Fruit fly (Drosophila melanogaster) S2 (cell line): ENCODE measurements around the gene Ir7e.

Source experiments
- CG8478 ChIP-seq: fragments of >200 bp; optimal IDR thresholded peaks from 2 replicates; lab custom pipeline; 2018
- CTCF ChIP-seq, 2 experiments: fragments of >200 bp; optimal IDR thresholded peaks; 2 replicates each; lab custom pipeline; 2018

Ir7e gene

DNA sequence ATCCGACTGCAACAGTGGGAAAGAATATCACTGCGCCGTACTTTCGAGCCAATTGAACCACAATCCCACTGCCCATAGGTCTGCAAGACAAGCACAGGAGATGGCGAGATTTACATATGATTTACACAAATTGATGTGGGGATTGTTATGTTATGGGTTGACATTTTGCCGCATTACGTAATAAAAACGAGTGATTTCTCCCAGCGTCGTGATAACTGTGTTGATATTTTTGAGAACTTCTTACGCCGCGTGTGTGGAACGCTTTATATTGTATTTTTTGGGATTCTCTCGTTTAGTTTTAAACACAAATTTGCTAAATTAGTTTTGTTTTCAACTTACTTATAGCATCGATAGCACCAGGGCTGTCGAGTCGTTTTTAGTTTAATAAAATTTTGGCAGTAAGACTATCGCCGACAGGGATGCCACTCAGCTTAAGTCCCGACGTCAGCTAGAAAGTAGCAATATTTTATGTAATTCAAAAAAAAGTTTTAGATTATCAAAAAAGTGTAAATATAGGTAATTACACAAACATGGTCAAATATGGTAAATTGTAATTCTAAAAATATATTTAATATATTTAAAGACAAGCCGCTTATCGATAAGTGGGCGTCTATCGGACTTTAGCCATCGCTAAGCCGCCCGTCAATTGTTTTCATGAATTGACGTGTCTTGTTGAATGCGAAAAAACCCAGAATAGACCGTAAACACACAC is 12.1 kb upstream of the Ir7e start, which contains the start of the genes CG45089, ND-MNLL and p115:
Gene CG45089 (minus strand): TSS at position 388 of the 712 bp plus-strand sequence.
Gene ND-MNLL (minus strand): TSS at position 388 of the 712 bp plus-strand sequence.
Gene p115 (plus strand): TSS at position 621 of the 712 bp plus-strand sequence.
- TF ChIP-seq CTCF (optimal IDR thresholded peaks at IDR 0.05; lab: Kevin White, UChicago) = no peak
- TF ChIP-seq CG8478 = no peak

DNA sequence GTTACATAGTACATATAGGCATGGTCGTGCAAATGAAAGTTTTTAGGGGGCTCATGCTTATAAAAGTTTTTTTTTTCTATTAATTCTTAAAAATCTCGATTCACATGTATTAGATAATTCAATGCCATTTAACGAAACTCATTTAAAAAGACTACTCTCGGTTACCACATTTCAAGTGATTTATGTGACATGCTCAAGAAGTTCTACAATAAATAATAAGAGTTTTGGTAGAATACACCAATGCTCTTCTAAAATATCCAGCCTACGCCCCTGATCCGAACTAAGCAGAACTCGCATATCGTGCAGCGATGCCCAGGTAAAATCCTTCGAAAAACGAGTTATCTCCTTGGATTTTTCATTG is 11.0 kb upstream of the Ir7e start:
- TF ChIP-seq CTCF (optimal IDR thresholded peaks at IDR 0.05; lab: Kevin White, UChicago) (no peak), CG8478 (no peak)

DNA sequence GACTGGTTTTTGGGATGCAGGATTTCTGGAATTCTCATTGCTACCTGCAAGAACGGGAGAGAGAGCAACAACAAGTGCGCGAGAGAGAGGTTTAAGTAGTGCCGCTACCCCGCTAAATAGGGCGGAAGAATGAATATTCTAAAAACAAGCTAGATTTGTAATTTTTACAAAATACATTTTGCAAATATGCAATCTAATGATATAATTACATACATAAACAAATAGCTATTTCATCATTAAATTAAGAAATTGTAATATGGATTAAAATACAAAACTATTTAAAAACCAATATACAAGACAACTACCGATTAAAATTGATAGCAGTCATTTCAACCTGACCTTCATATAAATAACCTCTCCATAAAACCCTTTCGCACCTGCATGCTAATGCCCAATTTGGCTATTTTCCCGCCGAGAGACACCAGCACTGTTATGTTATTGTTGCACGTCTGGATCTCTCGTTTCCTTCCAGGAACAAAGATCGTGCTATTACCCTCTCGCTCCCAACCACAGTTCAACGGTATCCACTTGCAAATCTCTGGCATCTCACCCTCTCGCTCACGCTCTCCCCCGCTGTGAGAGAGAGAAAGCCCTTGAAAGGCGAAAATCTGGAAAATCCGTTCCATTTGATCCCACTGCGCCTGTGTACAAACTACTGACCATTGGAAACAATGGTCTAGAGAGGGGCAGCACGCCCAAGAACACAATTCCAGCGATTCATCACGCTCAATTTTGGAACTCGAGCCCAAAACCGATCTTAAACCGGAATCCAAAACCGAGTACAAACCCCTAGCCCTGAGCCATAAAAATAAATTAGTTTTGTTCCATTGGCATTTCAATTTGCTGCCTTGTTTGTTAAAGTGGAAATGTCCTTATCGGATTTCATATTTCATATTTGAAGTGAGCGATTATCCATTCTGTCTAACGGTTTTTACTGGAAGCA is 10.4 kb upstream of the Ir7e start, which contains the start of gene Nek2:
Gene Nek2 (minus strand): TSS at position 51 of the 943 bp plus-strand sequence.
- TF ChIP-seq CTCF (optimal IDR thresholded peaks at IDR 0.05; lab: Kevin White, UChicago) (no peak), CG8478 (no peak)

DNA sequence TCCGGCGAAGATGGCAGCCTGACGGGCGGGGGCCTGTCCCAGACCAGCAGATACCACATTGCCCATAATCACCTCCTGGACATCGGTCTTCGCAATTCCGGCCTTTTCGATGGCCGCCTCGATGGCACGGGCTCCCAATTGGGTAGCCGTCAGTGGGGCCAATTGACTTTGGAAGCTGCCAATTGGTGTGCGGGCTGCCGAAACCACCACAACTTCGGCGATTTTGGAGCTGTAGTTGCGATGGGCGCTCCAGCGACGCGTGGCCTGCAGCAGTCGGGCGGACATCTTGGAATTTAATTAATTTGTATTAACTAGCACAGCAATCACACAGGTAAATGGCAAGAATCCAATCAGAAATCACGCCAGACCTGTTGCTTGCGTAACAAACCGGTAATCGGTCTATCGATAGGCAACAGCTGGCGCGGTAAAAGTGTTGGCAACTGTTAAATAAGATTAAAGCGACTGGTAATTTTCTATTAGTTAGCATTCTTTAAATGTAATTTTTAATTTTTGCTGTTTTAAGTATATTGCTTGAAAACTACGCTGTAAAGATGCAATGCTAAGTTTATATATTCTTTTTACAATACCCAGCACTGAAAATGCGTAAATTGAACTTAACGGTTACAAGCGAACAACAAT is 7.0 kb upstream of the Ir7e start, which contains the start of gene Acat1:
Gene Acat1 (minus strand): TSS at position 400 of the 639 bp plus-strand sequence.
- TF ChIP-seq CG8478 = no peak
- TF ChIP-seq CTCF (optimal IDR thresholded peaks at IDR 0.05; lab: Kevin White, UChicago) = no peak

DNA sequence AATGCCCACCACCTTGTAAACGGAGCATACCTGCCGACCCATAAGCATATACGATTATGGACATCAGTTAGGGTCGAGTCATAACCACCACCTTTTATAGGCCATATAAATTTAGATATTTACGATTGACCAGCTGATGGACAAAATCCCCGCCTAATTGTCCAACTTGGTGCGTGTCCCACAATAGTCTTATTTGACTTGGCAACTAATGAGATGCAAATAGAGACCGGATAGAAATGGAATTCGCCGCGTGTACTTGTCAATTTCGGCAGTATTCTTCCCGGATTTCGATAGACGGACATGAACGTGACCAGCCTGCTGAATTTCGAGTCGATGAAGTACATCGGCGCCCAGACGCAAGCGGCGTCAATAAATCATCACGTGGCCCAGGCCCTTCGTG is 2.9 kb upstream of the Ir7e start, which contains the start of gene Ir7g:
Gene Ir7g (plus strand): TSS at position 301 of the 400 bp plus-strand sequence.
- TF ChIP-seq CTCF (optimal IDR thresholded peaks at IDR 0.05; lab: Kevin White, UChicago) (no peak), CG8478 (no peak)

DNA sequence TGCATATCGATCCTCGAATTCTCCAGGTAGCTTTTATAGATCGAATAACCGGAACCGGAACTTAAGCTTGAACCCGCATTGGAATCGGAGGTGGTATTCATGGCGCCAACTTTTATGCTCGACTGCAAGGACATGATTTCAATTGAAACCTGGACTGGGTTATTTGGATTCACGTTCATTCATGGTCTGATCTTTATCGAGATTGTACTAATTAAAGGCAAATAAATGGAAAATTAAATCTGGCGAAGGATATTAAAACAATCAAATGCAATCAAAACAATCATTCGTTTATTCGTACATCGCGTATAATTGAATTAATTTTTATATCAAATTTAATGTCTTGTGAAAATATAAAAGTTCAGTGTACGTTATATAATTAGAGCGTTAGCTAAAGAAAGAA is 2.4 kb upstream of the Ir7e start, which contains the start of gene Ir7f:
Gene Ir7f (minus strand): TSS at position 101 of the 400 bp plus-strand sequence.
- TF ChIP-seq CTCF (optimal IDR thresholded peaks at IDR 0.05; lab: Kevin White, UChicago) = no peak
- TF ChIP-seq CG8478 = no peak

DNA sequence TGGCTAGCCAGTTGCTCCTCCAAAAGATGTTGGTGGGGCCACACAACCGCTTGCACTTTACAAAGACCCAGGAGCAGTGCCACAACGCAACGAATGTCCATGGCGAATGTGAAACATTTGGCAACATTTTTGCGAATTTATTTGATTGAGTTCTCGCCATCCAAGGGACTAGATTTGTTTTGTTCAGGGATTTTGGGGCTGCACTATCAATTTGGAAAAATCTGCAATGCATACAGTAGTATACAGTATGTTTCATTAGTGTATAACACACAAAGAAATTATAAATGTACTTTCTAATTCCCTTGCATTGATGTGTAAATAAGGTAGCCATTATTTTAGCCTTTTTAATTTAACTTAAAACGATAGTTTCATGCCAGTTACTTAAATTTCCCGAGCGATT is 2.7 kb downstream of the Ir7e start, which contains the start of gene Ir7d:
Gene Ir7d (minus strand): TSS at position 101 of the 400 bp plus-strand sequence.
- no peak for TF ChIP-seq CTCF (optimal IDR thresholded peaks at IDR 0.05; lab: Kevin White, UChicago)
- no peak for TF ChIP-seq CG8478

DNA sequence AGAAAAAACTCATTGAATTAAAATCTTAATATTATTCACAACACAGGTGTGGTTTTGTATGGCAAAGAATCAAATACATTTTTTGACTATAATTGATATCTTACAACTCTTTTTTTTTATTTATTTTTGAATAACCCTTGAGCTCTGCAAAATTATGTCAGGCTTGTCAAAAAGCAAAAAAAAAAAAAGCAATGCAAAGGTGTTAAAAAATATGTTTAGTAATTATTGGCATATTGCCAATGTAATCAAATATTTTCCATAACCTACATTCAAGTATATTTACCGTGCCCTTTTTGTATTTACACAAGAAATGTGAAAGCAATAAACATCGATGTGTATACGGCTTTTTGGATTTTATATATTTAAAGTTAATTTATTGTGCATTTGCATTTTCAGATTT is 7.4 kb downstream of the Ir7e start, which contains the start of gene Ir7c:
Gene Ir7c (plus strand): TSS at position 301 of the 400 bp plus-strand sequence.
- TF ChIP-seq CG8478 (no peak), CTCF (optimal IDR thresholded peaks at IDR 0.05; lab: Kevin White, UChicago) (no peak)

DNA sequence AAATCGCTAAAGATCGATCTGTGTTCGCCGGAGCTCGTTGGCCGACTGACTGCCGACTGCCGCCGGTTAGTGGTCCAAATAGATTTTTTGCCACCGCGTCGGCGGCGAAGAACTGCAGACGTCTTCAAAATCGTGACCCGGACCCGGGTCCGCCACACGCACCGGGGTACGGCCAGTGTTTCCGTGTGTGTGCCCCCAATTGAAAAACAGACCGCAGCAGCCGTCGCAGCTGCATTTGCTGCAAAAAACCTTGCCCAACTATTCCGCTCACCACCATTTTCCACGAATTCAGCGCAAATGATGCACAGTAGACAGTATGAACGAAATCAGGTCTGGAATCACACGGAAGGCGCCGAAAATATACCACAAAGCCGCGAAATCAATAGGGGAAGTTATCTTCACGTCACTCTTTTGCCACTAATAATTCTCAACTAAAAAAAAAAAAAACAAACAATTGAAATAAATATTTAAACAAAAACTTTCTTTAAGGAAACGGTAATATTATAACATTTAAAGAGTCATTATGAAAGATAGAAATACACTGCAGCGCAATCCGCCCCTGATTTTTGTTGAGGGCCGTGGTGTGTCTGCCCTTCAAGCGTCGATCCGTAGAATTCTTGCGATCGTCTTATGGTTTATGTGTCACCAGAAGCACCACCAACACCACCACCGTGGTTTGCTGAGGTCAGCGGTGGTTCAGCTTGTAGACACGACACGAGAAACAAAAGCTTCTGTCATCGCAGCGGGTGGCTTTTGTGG is 8.1 kb downstream of the Ir7e start, which contains the start of gene dec:
Gene dec (minus strand): TSS at position 51 of the 759 bp plus-strand sequence.
- TF ChIP-seq CG8478 = no peak
- no peak for TF ChIP-seq CTCF (optimal IDR thresholded peaks at IDR 0.05; lab: Kevin White, UChicago)

DNA sequence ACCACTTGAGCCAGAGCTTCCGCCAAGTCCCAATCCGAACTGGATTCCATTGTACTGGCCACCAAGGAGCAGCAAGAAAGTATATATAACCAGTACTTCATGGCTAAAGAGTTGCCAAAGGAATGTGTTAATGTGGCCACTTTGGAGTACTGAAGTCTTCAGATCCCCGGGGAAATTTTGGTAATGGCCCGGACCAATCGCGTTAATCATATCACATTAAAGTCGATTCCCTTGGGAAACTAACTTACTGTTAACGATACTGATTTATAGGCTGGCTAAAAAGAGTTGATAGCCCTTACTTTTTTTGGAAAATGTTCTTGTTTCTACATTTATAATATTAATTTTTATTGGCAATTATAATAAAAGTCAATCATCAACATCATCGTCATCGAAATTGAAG is 14.6 kb downstream of the Ir7e start, which contains the start of gene Ir7b:
Gene Ir7b (minus strand): TSS at position 101 of the 400 bp plus-strand sequence.
- TF ChIP-seq CTCF (optimal IDR thresholded peaks at IDR 0.05; lab: Kevin White, UChicago) = no peak
- no peak for TF ChIP-seq CG8478

DNA sequence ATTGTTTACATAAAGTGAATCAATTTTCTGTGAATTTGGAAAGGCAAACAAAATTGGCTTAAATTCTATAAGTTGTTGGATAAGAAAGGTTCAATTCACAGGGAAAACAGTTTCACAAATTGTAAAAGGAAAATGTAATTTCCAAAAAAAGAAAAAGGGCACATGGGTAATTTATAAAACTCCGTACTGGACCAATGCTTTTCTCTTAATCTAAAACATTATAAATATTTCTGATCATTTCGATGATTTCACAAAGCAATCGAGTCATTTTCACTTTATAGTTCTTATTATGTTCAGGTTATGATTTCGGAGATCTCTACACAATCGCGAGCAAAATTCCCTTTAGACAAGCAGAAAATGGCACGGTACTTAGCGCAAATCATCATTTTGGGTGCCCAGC is 23.6 kb downstream of the Ir7e start, which contains the start of gene CG1409:
Gene CG1409 (plus strand): TSS at position 301 of the 400 bp plus-strand sequence.
- TF ChIP-seq CG8478 = no peak
- no peak for TF ChIP-seq CTCF (optimal IDR thresholded peaks at IDR 0.05; lab: Kevin White, UChicago)

DNA sequence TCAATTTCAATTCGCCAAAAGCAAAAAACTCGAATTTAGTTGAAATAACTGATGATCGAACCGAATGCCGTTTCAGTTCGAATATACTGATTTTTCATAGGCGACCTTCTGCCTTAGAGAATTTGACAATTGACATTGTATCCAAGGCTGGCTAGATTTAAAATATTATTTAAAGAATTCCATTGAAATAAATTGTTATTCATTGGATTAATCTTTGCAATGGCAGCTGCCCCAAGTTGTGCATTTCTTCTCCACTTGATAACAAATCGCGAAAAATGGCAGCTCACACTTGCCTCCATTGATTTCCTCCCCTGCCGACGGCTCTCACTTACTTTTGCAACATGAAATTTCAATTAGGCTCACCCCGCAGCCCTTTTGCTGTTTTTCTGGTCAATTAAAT is 27.3 kb downstream of the Ir7e start, which contains the start of gene CG10920:
Gene CG10920 (minus strand): TSS at position 101 of the 400 bp plus-strand sequence.
- TF ChIP-seq CG8478 (no peak), CTCF (optimal IDR thresholded peaks at IDR 0.05; lab: Kevin White, UChicago) (no peak)
